Fruit fly (Drosophila melanogaster) whole organism, embryonic: ENCODE measurements around the gene Dhc64C.

ENCODE experiments used
- Atf6 ChIP-seq: fragments of 200-800 bp; sonication (Bioruptor generic); IDR thresholded peaks from 2 replicates; pipeline ENCODE4 v1.3.6; 2022; ENCODE audit warnings: missing biosample characterization, missing genetic modification characterization
- CG10147 ChIP-seq: fragments of 200-800 bp; sonication (Bioruptor generic); optimal IDR thresholded peaks from 2 replicates; lab custom pipeline; 2019; ENCODE audit warnings: missing biosample characterization, mild to moderate bottlenecking, missing genetic modification characterization, moderate library complexity
- CG10366 ChIP-seq: fragments of 200-800 bp; sonication (Bioruptor generic); IDR thresholded peaks from 2 replicates; pipeline ENCODE4 v1.3.6; 2022; ENCODE audit warnings: missing biosample characterization, missing genetic modification characterization
- CG10654 ChIP-seq: fragments of 200-800 bp; sonication (Bioruptor generic); optimal IDR thresholded peaks from 2 replicates; lab custom pipeline; 2016; ENCODE audit warnings: missing biosample characterization, missing genetic modification characterization
- CG11695 ChIP-seq: fragments of 200-800 bp; sonication (Bioruptor generic); IDR thresholded peaks from 3 replicates; pipeline ENCODE4 v1.3.6; 2022; ENCODE audit warnings: missing biosample characterization, missing genetic modification characterization
- CG12236 ChIP-seq: fragments of 200-800 bp; sonication (Bioruptor generic); optimal IDR thresholded peaks from 2 replicates; lab custom pipeline; 2016; ENCODE audit warnings: missing biosample characterization, missing genetic modification characterization
- CG15601 ChIP-seq: fragments of 200-800 bp; sonication (Bioruptor generic); optimal IDR thresholded peaks from 3 replicates; lab custom pipeline; 2019; ENCODE audit warnings: missing biosample characterization, mild to moderate bottlenecking, missing genetic modification characterization, moderate library complexity
- CG16815 ChIP-seq: fragments of 200-800 bp; sonication (Bioruptor generic); optimal IDR thresholded peaks from 3 replicates; lab custom pipeline; 2017; ENCODE audit warnings: missing biosample characterization, mild to moderate bottlenecking, missing genetic modification characterization
- CG17829 ChIP-seq: fragments of 200-800 bp; optimal IDR thresholded peaks from 2 replicates; lab custom pipeline; 2019; ENCODE audit warnings: missing biosample characterization, mild to moderate bottlenecking, missing genetic modification characterization, moderate library complexity
- CG18599 ChIP-seq: fragments of 200-800 bp; sonication (Bioruptor generic); optimal IDR thresholded peaks from 3 replicates; lab custom pipeline; 2017; ENCODE audit warnings: missing biosample characterization, missing genetic modification characterization, mild to moderate bottlenecking, moderate library complexity, missing genetic modification reagents
- CG31365 ChIP-seq: fragments of 200-800 bp; sonication (Bioruptor generic); optimal IDR thresholded peaks from 2 replicates; lab custom pipeline; 2018; ENCODE audit warnings: missing biosample characterization, mild to moderate bottlenecking, missing genetic modification characterization
- CG3163 ChIP-seq: fragments of 200-800 bp; sonication (Bioruptor generic); optimal IDR thresholded peaks from 3 replicates; lab custom pipeline; 2016; ENCODE audit warnings: missing biosample characterization, missing genetic modification characterization
- CG32767 ChIP-seq: fragments of 200-800 bp; sonication (Bioruptor generic); IDR thresholded peaks from 2 replicates; pipeline ENCODE4 v1.3.6; 2022; ENCODE audit warnings: missing biosample characterization, missing genetic modification characterization
- CG3838 ChIP-seq: fragments of 200-800 bp; sonication (Bioruptor generic); optimal IDR thresholded peaks from 3 replicates; lab custom pipeline; 2016; ENCODE audit warnings: missing biosample characterization, missing genetic modification characterization
- CG42726 ChIP-seq: fragments of 200-800 bp; sonication (Bioruptor generic); IDR thresholded peaks from 2 replicates; pipeline ENCODE4 v1.3.6; 2022; ENCODE audit warnings: missing biosample characterization, missing genetic modification characterization; ENCODE audit not compliant: partially characterized antibody
- CG6689 ChIP-seq: fragments of 200-800 bp; sonication (Bioruptor generic); IDR thresholded peaks from 2 replicates; pipeline ENCODE4 v1.3.6; 2022; ENCODE audit warnings: missing biosample characterization, missing genetic modification characterization
- CG6854 ChIP-seq: fragments of 200-800 bp; sonication (Bioruptor generic); optimal IDR thresholded peaks from 3 replicates; lab custom pipeline; 2017; ENCODE audit warnings: missing biosample characterization, mild to moderate bottlenecking, missing genetic modification characterization
- CG7928 ChIP-seq: fragments of 200-800 bp; sonication (Bioruptor generic); optimal IDR thresholded peaks from 2 replicates; lab custom pipeline; 2017; ENCODE audit warnings: missing biosample characterization, mild to moderate bottlenecking, missing genetic modification characterization
- CG8944 ChIP-seq: fragments of 200-800 bp; sonication (Bioruptor generic); optimal IDR thresholded peaks from 3 replicates; lab custom pipeline; 2016; ENCODE audit warnings: missing biosample characterization, missing genetic modification characterization
- CG9609 ChIP-seq: fragments of 200-800 bp; sonication (Bioruptor generic); optimal IDR thresholded peaks from 3 replicates; lab custom pipeline; 2016; ENCODE audit warnings: missing biosample characterization, missing genetic modification characterization
- CG9876 ChIP-seq: fragments of 200-800 bp; sonication (Bioruptor generic); optimal IDR thresholded peaks from 2 replicates; lab custom pipeline; 2016; ENCODE audit warnings: missing biosample characterization, missing genetic modification characterization
- Drgx ChIP-seq: fragments of 200-800 bp; sonication (Bioruptor generic); IDR thresholded peaks from 2 replicates; pipeline ENCODE4 v1.3.6; 2022; ENCODE audit warnings: missing biosample characterization, missing genetic modification characterization
- HLH54F ChIP-seq: fragments of 200-800 bp; sonication (Bioruptor generic); optimal IDR thresholded peaks from 3 replicates; lab custom pipeline; 2016; ENCODE audit warnings: missing biosample characterization, missing genetic modification characterization
- HmgD ChIP-seq: fragments of 200-800 bp; sonication (Bioruptor generic); optimal IDR thresholded peaks from 3 replicates; lab custom pipeline; 2016; ENCODE audit warnings: missing biosample characterization, missing genetic modification characterization
- Kr ChIP-seq: fragments of 200-800 bp; sonication (Bioruptor generic); optimal IDR thresholded peaks from 2 replicates; lab custom pipeline; 2017; ENCODE audit warnings: missing biosample characterization, mild to moderate bottlenecking, missing genetic modification characterization
- MBD-R2 ChIP-seq: fragments of 200-800 bp; sonication (Bioruptor generic); IDR thresholded peaks from 2 replicates; pipeline ENCODE4 v1.3.6; 2022; ENCODE audit warnings: missing biosample characterization, missing genetic modification characterization
- NC2β ChIP-seq: fragments of 200-800 bp; sonication (Bioruptor generic); optimal IDR thresholded peaks from 2 replicates; lab custom pipeline; 2016; ENCODE audit warnings: missing biosample characterization, missing genetic modification characterization
- NfI ChIP-seq: fragments of 200-800 bp; sonication (Bioruptor generic); optimal IDR thresholded peaks from 3 replicates; lab custom pipeline; 2018; ENCODE audit warnings: missing biosample characterization, mild to moderate bottlenecking, missing genetic modification characterization, moderate library complexity
- Poxn ChIP-seq: fragments of 200-800 bp; sonication (Bioruptor generic); IDR thresholded peaks from 2 replicates; pipeline ENCODE4 v1.3.6; 2022; ENCODE audit warnings: missing biosample characterization, missing genetic modification characterization
- Rx ChIP-seq: fragments of 200-800 bp; sonication (Bioruptor generic); IDR thresholded peaks from 2 replicates; pipeline ENCODE4 v1.3.6; 2022; ENCODE audit warnings: missing biosample characterization, missing genetic modification characterization
- Spps ChIP-seq: fragments of 200-800 bp; sonication (Bioruptor generic); optimal IDR thresholded peaks from 2 replicates; lab custom pipeline; 2018; ENCODE audit warnings: missing biosample characterization, mild to moderate bottlenecking, missing genetic modification characterization
- Tbp ChIP-seq: fragments of >200 bp; optimal IDR thresholded peaks from 2 replicates; lab custom pipeline; 2018; ENCODE audit warnings: missing biosample characterization, missing genetic modification characterization
- chm ChIP-seq: fragments of 200-800 bp; sonication (Bioruptor generic); IDR thresholded peaks from 2 replicates; pipeline ENCODE4 v1.3.6; 2022; ENCODE audit warnings: missing biosample characterization, missing genetic modification characterization
- dmrt99B ChIP-seq: fragments of 200-800 bp; sonication (Bioruptor generic); optimal IDR thresholded peaks from 2 replicates; lab custom pipeline; 2018; ENCODE audit warnings: missing biosample characterization, mild to moderate bottlenecking, missing genetic modification characterization, moderate library complexity
- dpn ChIP-seq, 2 experiments: fragments of 200-800 bp; sonication (Bioruptor generic); optimal IDR thresholded peaks; 3 replicates each; lab custom pipeline; 2016; ENCODE audit warnings: missing biosample characterization in 2 of 2, missing genetic modification characterization in 2 of 2
- gce ChIP-seq: fragments of 200-800 bp; sonication (Bioruptor generic); IDR thresholded peaks from 3 replicates; pipeline ENCODE4 v1.3.6; 2022; ENCODE audit warnings: missing biosample characterization, missing genetic modification characterization
- gcm ChIP-seq: fragments of 200-800 bp; sonication (Bioruptor generic); optimal IDR thresholded peaks from 2 replicates; lab custom pipeline; 2019; ENCODE audit warnings: missing biosample characterization, mild to moderate bottlenecking, missing genetic modification characterization, moderate library complexity
- gro ChIP-seq: fragments of 200-800 bp; sonication (Bioruptor generic); optimal IDR thresholded peaks from 2 replicates; lab custom pipeline; 2016; ENCODE audit warnings: missing biosample characterization, missing genetic modification characterization
- hkb ChIP-seq, 2 experiments: fragments of 200-800 bp in 1 of 2; fragments of >200 bp in 1 of 2; sonication (Bioruptor generic) in 1 of 2; IDR thresholded peaks in 1 of 2; optimal IDR thresholded peaks in 1 of 2; 2 replicates each; pipeline versions ENCODE4 v1.3.6 to Lab custom; 2017 to 2022; ENCODE audit warnings: missing biosample characterization in 1 of 2, missing genetic modification characterization in 1 of 2
- nmo ChIP-seq: fragments of 200-800 bp; sonication (Bioruptor generic); optimal IDR thresholded peaks from 2 replicates; lab custom pipeline; 2018; ENCODE audit warnings: missing biosample characterization, mild to moderate bottlenecking, missing genetic modification characterization, moderate library complexity
- pum ChIP-seq: fragments of 200-800 bp; sonication (Bioruptor generic); optimal IDR thresholded peaks from 2 replicates; lab custom pipeline; 2016; ENCODE audit warnings: missing biosample characterization, missing genetic modification characterization
- repo ChIP-seq: fragments of 200-800 bp; sonication (Bioruptor generic); optimal IDR thresholded peaks from 2 replicates; lab custom pipeline; 2016; ENCODE audit warnings: missing biosample characterization, missing genetic modification characterization
- salm ChIP-seq: fragments of 200-800 bp; sonication (Bioruptor generic); optimal IDR thresholded peaks from 2 replicates; lab custom pipeline; 2018; ENCODE audit warnings: missing biosample characterization, mild to moderate bottlenecking, missing genetic modification characterization
- sc ChIP-seq, 3 experiments: fragments of >200 bp in 2 of 3; fragments of 200-800 bp in 1 of 3; sonication (Bioruptor generic) in 1 of 3; optimal IDR thresholded peaks; 2 replicates in 2 of 3; 3 replicates in 1 of 3; lab custom pipeline; 2017; ENCODE audit warnings: mild to moderate bottlenecking in 1 of 3, missing biosample characterization in 1 of 3, missing genetic modification characterization in 1 of 3, missing genetic modification reagents in 1 of 3
- scrt ChIP-seq: fragments of 200-800 bp; sonication (Bioruptor generic); optimal IDR thresholded peaks from 2 replicates; lab custom pipeline; 2018; ENCODE audit warnings: missing biosample characterization, mild to moderate bottlenecking, missing genetic modification characterization, moderate library complexity
- stc ChIP-seq: fragments of 200-800 bp; sonication (Bioruptor generic); IDR thresholded peaks from 2 replicates; pipeline ENCODE4 v1.3.6; 2022; ENCODE audit warnings: missing biosample characterization, missing genetic modification characterization
- stwl ChIP-seq: fragments of 200-800 bp; sonication (Bioruptor generic); optimal IDR thresholded peaks from 3 replicates; lab custom pipeline; 2018; ENCODE audit warnings: missing biosample characterization, mild to moderate bottlenecking, missing genetic modification characterization, moderate library complexity
- sug ChIP-seq: fragments of 200-800 bp; optimal IDR thresholded peaks from 2 replicates; lab custom pipeline; 2019; ENCODE audit warnings: missing biosample characterization, mild to moderate bottlenecking, missing genetic modification characterization, moderate library complexity
- tup ChIP-seq: fragments of 200-800 bp; sonication (Bioruptor generic); optimal IDR thresholded peaks from 2 replicates; lab custom pipeline; 2016; ENCODE audit warnings: missing biosample characterization, mild to moderate bottlenecking, missing genetic modification characterization, moderate library complexity

The Dhc64C gene

DNA sequence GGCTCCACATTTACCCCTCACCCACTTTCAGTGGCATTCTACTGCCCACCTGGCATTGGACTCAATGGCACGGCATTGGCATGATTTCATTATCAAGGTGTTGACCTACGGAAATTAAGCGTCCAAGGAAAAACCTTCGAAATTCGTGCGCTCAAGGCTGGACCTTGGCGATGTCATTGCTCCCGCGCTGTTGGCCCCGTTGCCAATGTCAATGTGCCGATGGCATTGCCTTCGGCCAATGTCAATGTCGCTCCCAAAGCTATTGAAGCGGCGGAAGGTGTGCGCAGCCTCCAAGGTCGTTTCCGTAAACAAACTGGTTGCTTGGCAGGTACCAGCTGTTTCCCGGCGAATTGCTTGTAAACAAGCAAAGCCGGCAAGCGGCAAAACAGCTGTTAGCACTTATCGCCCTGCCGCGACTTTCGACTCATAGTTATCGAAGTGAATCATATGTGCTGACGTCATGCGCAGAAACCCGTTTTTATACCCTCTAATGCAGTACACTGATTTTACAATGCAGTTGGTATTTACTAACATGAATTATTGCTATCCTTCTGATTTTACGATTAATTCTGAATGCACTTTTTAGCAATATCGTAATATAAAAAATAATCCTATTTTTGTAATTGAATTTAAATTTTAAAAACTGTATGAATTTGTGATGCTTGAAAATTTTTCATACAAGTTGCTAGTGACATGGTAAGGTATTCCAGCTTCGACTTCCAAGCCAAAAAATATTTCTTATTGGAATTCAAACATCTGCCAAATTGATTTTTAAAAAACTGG, 940 bp downstream of the Dhc64C start (continued):
- peak; percentile 87 for TF ChIP-seq Kr
- peak; percentile 87 for TF ChIP-seq Poxn
- peak; percentile 92 for TF ChIP-seq NfI (GFP tag; lab: Kevin White, UChicago)
- peak; percentile 96 for TF ChIP-seq CG11695
- no peak for TF ChIP-seq gcm (GFP tag; lab: Kevin White, UChicago)
- TF ChIP-seq MBD-R2 (GFP tag; lab: Robert Waterston, UW): peak; percentile 92
- peak; percentile 95 for TF ChIP-seq Drgx (GFP tag; lab: Robert Waterston, UW)
- peak; percentile 88 for TF ChIP-seq sug (tag; lab: Kevin White, UChicago)
- peak; percentile 96 for TF ChIP-seq gce
- peak; percentile 79 for TF ChIP-seq repo (GFP tag; lab: Kevin White, UChicago)
- TF ChIP-seq pum (GFP tag; lab: Kevin White, UChicago): peak; percentile 84
- TF ChIP-seq CG10147 (GFP tag; lab: Kevin White, UChicago): peak; percentile 84
- TF ChIP-seq CG32767: peak; percentile 96
- peak; percentile 97 for TF ChIP-seq nmo
- TF ChIP-seq Tbp (GFP tag; lab: Kevin White, UChicago): no peak
- peak; percentile 69 for TF ChIP-seq CG3163 (GFP tag; lab: Kevin White, UChicago)
- peak; percentile 68 for TF ChIP-seq stwl (tag; lab: Kevin White, UChicago)
- TF ChIP-seq CG10366 (GFP tag; lab: Robert Waterston, UW): peak; percentile 97
- peak; percentile 93 for TF ChIP-seq HLH54F (GFP tag; lab: Kevin White, UChicago)
- TF ChIP-seq gro: no peak
- peak; percentile 88 for TF ChIP-seq tup (GFP tag; lab: Kevin White, UChicago)
- peak; percentile 91 for TF ChIP-seq CG16815 (GFP tag; lab: Kevin White, UChicago)
- peak; percentile 98 for TF ChIP-seq Atf6
- TF ChIP-seq sc (optimal IDR thresholded peaks at IDR 0.05; lab: Kevin White, UChicago): no peak
- peak; percentile 94 for TF ChIP-seq sc (GFP tag; optimal IDR thresholded peaks at IDR 0.05; lab: Kevin White, UChicago)
- peak; percentile 70 for TF ChIP-seq CG7928 (GFP tag; lab: Kevin White, UChicago)
- peak; percentile 96 for TF ChIP-seq CG17829 (tag; lab: Kevin White, UChicago)
- peak; percentile 81 for TF ChIP-seq CG9609 (GFP tag; lab: Kevin White, UChicago)
- peak; percentile 70 for TF ChIP-seq CG31365 (tag; lab: Kevin White, UChicago)
- no peak for TF ChIP-seq CG42726
- peak; percentile 92 for TF ChIP-seq CG6854 (GFP tag; lab: Kevin White, UChicago)
- peak; percentile 91 for TF ChIP-seq CG10654 (GFP tag; lab: Kevin White, UChicago)
- peak; percentile 96 for TF ChIP-seq Rx
- no peak for TF ChIP-seq CG15601 (tag; lab: Kevin White, UChicago)
- TF ChIP-seq CG9876 (GFP tag; lab: Kevin White, UChicago): peak; percentile 28
- peak; percentile 94 to 97 for TF ChIP-seq dpn (GFP tag; optimal IDR thresholded peaks at IDR 0.05; lab: Kevin White, UChicago)
- TF ChIP-seq scrt (GFP tag; lab: Kevin White, UChicago): peak; percentile 96
- peak; percentile 83 for TF ChIP-seq CG8944
- peak; percentile 96 for TF ChIP-seq CG18599 (GFP tag; lab: Kevin White, UChicago)
- peak; percentile 97 for TF ChIP-seq CG6689 (GFP tag; lab: Robert Waterston, UW)
- TF ChIP-seq HmgD (GFP tag; lab: Kevin White, UChicago): peak; percentile 56
- TF ChIP-seq dmrt99B: peak; percentile 97
- TF ChIP-seq chm (GFP tag; lab: Robert Waterston, UW): peak; percentile 96
- peak; percentile 76 for TF ChIP-seq Spps (tag; lab: Kevin White, UChicago)
- no peak for TF ChIP-seq hkb (optimal IDR thresholded peaks at IDR 0.05; lab: Kevin White, UChicago)
- TF ChIP-seq hkb (GFP tag; IDR thresholded peaks at IDR 0.05; lab: Robert Waterston, UW): peak; percentile 98
- peak; percentile 97 for TF ChIP-seq stc (GFP tag; lab: Robert Waterston, UW)
- peak; percentile 85 for TF ChIP-seq CG3838 (GFP tag; lab: Kevin White, UChicago)
- peak; percentile 88 for TF ChIP-seq salm
- peak; percentile 80 for TF ChIP-seq CG12236 (GFP tag; lab: Kevin White, UChicago)
- TF ChIP-seq NC2β: peak; percentile 90
